Worm (Caenorhabditis elegans): Measurements from ENCODE around the gene C49G7.13.

DNA sequence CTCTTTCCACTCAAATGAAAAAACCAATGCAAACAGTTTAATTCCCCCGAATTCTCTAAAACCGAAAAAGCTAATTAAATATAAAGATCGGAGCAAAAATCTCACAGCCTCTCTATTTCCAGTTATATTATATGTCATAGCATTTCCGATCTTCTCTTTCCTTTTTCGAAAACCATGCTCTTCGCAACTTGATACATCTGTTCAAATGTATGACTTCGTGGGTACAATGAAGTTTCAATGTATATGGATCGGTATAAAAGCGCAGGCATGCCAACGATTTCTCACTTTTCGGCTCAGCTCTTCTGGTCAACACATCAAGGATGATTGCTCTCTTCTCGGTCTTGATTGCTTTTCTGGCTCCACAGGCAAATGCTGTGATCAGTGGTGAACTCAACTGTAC is 10.2 kb downstream of the C49G7.13 start, which contains the start of gene phat-7:
- no peak for TF ChIP-seq elt-2 (tag; optimal IDR thresholded peaks at IDR 0.05)
- TF ChIP-seq zip-5 (tag; optimal IDR thresholded peaks at IDR 0.05): no peak
- no peak for TF ChIP-seq nfya-1 (tag; optimal IDR thresholded peaks at IDR 0.05)
- TF ChIP-seq ceh-30 (tag; optimal IDR thresholded peaks at IDR 0.05): no peak
- no peak for TF ChIP-seq ahr-1 (tag; optimal IDR thresholded peaks at IDR 0.05)
- no peak for TF ChIP-seq pax-1 (tag; optimal IDR thresholded peaks at IDR 0.05)
